Worm (Caenorhabditis elegans) whole organism, L3 larva: Measurements from ENCODE around the gene ced-10.

Experiments
- R02D3.7 ChIP-seq: fragments of 150-350 bp; optimal IDR thresholded peaks from 2 replicates; lab custom pipeline; 2014; ENCODE audit warnings: missing biosample characterization, missing genetic modification characterization
- ZK546.5 ChIP-seq: sonication (generic microtip); optimal IDR thresholded peaks from 2 replicates; lab custom pipeline; 2017; ENCODE audit warnings: missing biosample characterization, missing genetic modification characterization
- aly-2 ChIP-seq: fragments of 150-350 bp; optimal IDR thresholded peaks from 2 replicates; lab custom pipeline; 2014; ENCODE audit warnings: missing biosample characterization, missing genetic modification characterization
- ama-1 ChIP-seq: fragments of 150-350 bp; optimal IDR thresholded peaks from 2 replicates; lab custom pipeline; 2018
- ceh-28 ChIP-seq: fragments of 150-350 bp; optimal IDR thresholded peaks from 2 replicates; lab custom pipeline; 2014; ENCODE audit warnings: missing biosample characterization, missing genetic modification reagents, missing genetic modification characterization
- ceh-9 ChIP-seq: sonication (generic microtip); optimal IDR thresholded peaks from 2 replicates; lab custom pipeline; 2018; ENCODE audit warnings: missing biosample characterization, missing genetic modification characterization
- daf-12 ChIP-seq: fragments of 150-350 bp; optimal IDR thresholded peaks from 2 replicates; lab custom pipeline; 2014; ENCODE audit warnings: missing biosample characterization, missing genetic modification reagents, missing genetic modification characterization
- egl-27 ChIP-seq: sonication (generic microtip); optimal IDR thresholded peaks from 4 replicates; lab custom pipeline; 2017; ENCODE audit warnings: missing biosample characterization, missing genetic modification reagents, missing genetic modification characterization
- egl-5 ChIP-seq: fragments of 150-350 bp; optimal IDR thresholded peaks from 2 replicates; lab custom pipeline; 2017; ENCODE audit warnings: missing biosample characterization, missing genetic modification reagents, missing genetic modification characterization, inconsistent platforms
- elt-1 ChIP-seq: fragments of 150-350 bp; optimal IDR thresholded peaks from 2 replicates; lab custom pipeline; 2014; ENCODE audit warnings: missing biosample characterization, missing genetic modification characterization
- elt-2 ChIP-seq: sonication (generic microtip); optimal IDR thresholded peaks from 2 replicates; lab custom pipeline; 2016; ENCODE audit warnings: missing genetic modification reagents, mild to moderate bottlenecking, missing genetic modification characterization, missing compliant biosample characterization
- eor-1 ChIP-seq, 2 experiments: fragments of 150-350 bp; optimal IDR thresholded peaks; 2 replicates each; lab custom pipeline; 2014 to 2018; ENCODE audit warnings: missing biosample characterization in 2 of 2, missing genetic modification characterization in 2 of 2
- fkh-2 ChIP-seq: fragments of 150-350 bp; optimal IDR thresholded peaks from 2 replicates; lab custom pipeline; 2014; ENCODE audit warnings: missing biosample characterization, missing genetic modification reagents, missing genetic modification characterization
- fos-1 ChIP-seq: fragments of 150-350 bp; optimal IDR thresholded peaks from 2 replicates; lab custom pipeline; 2014; ENCODE audit warnings: missing biosample characterization, missing genetic modification characterization
- hmg-11 ChIP-seq: sonication (generic microtip); optimal IDR thresholded peaks from 2 replicates; lab custom pipeline; 2016; ENCODE audit warnings: missing genetic modification characterization, missing compliant biosample characterization
- jun-1 ChIP-seq: fragments of 150-350 bp; optimal IDR thresholded peaks from 2 replicates; lab custom pipeline; 2014; ENCODE audit warnings: missing biosample characterization, missing genetic modification reagents, missing genetic modification characterization
- lin-15B ChIP-seq: fragments of 150-350 bp; optimal IDR thresholded peaks from 2 replicates; lab custom pipeline; 2014; ENCODE audit warnings: missing biosample characterization, missing genetic modification characterization
- lin-39 ChIP-seq: fragments of 150-350 bp; optimal IDR thresholded peaks from 2 replicates; lab custom pipeline; 2018; ENCODE audit warnings: missing biosample characterization, missing genetic modification reagents, missing genetic modification characterization
- lsy-12 ChIP-seq: sonication (generic microtip); optimal IDR thresholded peaks from 2 replicates; lab custom pipeline; 2016; ENCODE audit warnings: mild to moderate bottlenecking, missing genetic modification characterization, missing compliant biosample characterization
- mdl-1 ChIP-seq: fragments of 150-350 bp; optimal IDR thresholded peaks from 2 replicates; lab custom pipeline; 2014; ENCODE audit warnings: missing biosample characterization, missing genetic modification characterization
- mml-1 ChIP-seq: fragments of 150-350 bp; sonication (generic microtip); optimal IDR thresholded peaks from 3 replicates; lab custom pipeline; 2014; ENCODE audit warnings: missing biosample characterization, missing genetic modification characterization
- nfya-1 ChIP-seq: sonication (generic microtip); optimal IDR thresholded peaks from 2 replicates; lab custom pipeline; 2017; ENCODE audit warnings: missing genetic modification characterization, mild to moderate bottlenecking, missing compliant biosample characterization, antibody characterized with exemption, moderate library complexity; ENCODE audit not compliant: insufficient read depth
- nhr-11 ChIP-seq: fragments of 150-350 bp; optimal IDR thresholded peaks from 2 replicates; lab custom pipeline; 2014; ENCODE audit warnings: missing biosample characterization, missing genetic modification characterization
- nhr-12 ChIP-seq: fragments of 150-350 bp; optimal IDR thresholded peaks from 2 replicates; lab custom pipeline; 2014; ENCODE audit warnings: missing biosample characterization, missing genetic modification characterization
- nhr-23 ChIP-seq: fragments of 150-350 bp; optimal IDR thresholded peaks from 2 replicates; lab custom pipeline; 2014; ENCODE audit warnings: missing biosample characterization, missing genetic modification reagents, missing genetic modification characterization
- nhr-237 ChIP-seq: fragments of 150-350 bp; optimal IDR thresholded peaks from 2 replicates; lab custom pipeline; 2014; ENCODE audit warnings: missing biosample characterization, missing genetic modification characterization
- nhr-25 ChIP-seq: sonication (generic microtip); optimal IDR thresholded peaks from 2 replicates; lab custom pipeline; 2017; ENCODE audit warnings: missing biosample characterization, missing genetic modification characterization
- nhr-28 ChIP-seq: fragments of 150-350 bp; optimal IDR thresholded peaks from 2 replicates; lab custom pipeline; 2014; ENCODE audit warnings: missing biosample characterization, missing genetic modification characterization
- nhr-67 ChIP-seq: fragments of 150-350 bp; optimal IDR thresholded peaks from 2 replicates; lab custom pipeline; 2014; ENCODE audit warnings: missing biosample characterization, missing genetic modification characterization
- nhr-77 ChIP-seq: fragments of 150-350 bp; optimal IDR thresholded peaks from 2 replicates; lab custom pipeline; 2014; ENCODE audit warnings: missing biosample characterization, missing genetic modification characterization
- pha-4 ChIP-seq: fragments of 150-350 bp; optimal IDR thresholded peaks from 2 replicates; lab custom pipeline; 2014; ENCODE audit warnings: missing biosample characterization, missing genetic modification reagents, missing genetic modification characterization
- sea-2 ChIP-seq: fragments of 150-350 bp; sonication (generic microtip); optimal IDR thresholded peaks from 4 replicates; lab custom pipeline; 2014; ENCODE audit warnings: missing biosample characterization, missing genetic modification reagents, missing genetic modification characterization
- skn-1 ChIP-seq: fragments of 150-350 bp; optimal IDR thresholded peaks from 2 replicates; lab custom pipeline; 2014; ENCODE audit warnings: missing biosample characterization, missing genetic modification characterization
- snpc-4 ChIP-seq: fragments of 150-350 bp; optimal IDR thresholded peaks from 2 replicates; lab custom pipeline; 2014; ENCODE audit warnings: missing biosample characterization, missing genetic modification characterization
- tbx-2 ChIP-seq: sonication (generic microtip); optimal IDR thresholded peaks from 2 replicates; lab custom pipeline; 2016; ENCODE audit warnings: mild to moderate bottlenecking, missing genetic modification characterization, missing compliant biosample characterization
- unc-39 ChIP-seq: sonication (generic microtip); optimal IDR thresholded peaks from 4 replicates; lab custom pipeline; 2017; ENCODE audit warnings: missing biosample characterization, missing genetic modification characterization
- unc-62 ChIP-seq: fragments of 150-350 bp; sonication (generic microtip); optimal IDR thresholded peaks from 4 replicates; lab custom pipeline; 2014; ENCODE audit warnings: missing biosample characterization, missing genetic modification reagents, missing genetic modification characterization
- zag-1 ChIP-seq: fragments of 150-350 bp; optimal IDR thresholded peaks from 2 replicates; lab custom pipeline; 2014; ENCODE audit warnings: missing biosample characterization, missing genetic modification characterization
- ztf-11 ChIP-seq: fragments of 150-350 bp; optimal IDR thresholded peaks from 2 replicates; lab custom pipeline; 2014; ENCODE audit warnings: missing biosample characterization, missing genetic modification characterization
- ztf-4 ChIP-seq: fragments of 150-350 bp; optimal IDR thresholded peaks from 2 replicates; lab custom pipeline; 2014; ENCODE audit warnings: missing biosample characterization, missing genetic modification characterization

Gene ced-10

DNA sequence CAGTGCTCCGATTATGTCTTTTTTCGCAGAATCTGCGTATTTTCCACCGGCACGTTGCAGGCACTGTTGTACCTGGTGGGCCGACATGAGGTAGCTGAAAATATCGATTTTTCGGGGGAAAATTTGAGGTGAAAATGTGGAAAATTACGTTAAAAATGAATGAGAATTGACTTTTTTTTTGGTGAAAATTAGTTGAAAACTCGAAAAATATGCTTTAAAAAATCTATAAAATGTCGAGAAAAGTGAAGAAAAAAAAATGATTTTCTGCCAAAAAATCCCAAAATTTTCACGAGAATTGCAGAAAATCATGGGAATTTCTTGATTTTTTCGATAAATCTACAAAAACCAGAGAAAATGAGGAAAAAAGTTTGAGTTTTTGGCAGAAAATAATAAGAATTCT is 5.1 kb upstream of the ced-10 start, which contains the start of gene tsg-101:
TSS of gene tsg-101 (minus strand) at position 101 of the 400 bp plus-strand sequence.
- no peak for TF ChIP-seq sea-2 (GFP tag; lab: Kevin White, UChicago)
- no peak for TF ChIP-seq snpc-4 (tag; lab: Kevin White, UChicago)
- no peak for TF ChIP-seq aly-2 (tag; lab: Kevin White, UChicago)
- no peak for TF ChIP-seq elt-2 (tag; lab: Kevin White, UChicago)
- no peak for TF ChIP-seq ztf-4
- no peak for TF ChIP-seq nhr-67 (tag; lab: Kevin White, UChicago)
- TF ChIP-seq egl-27 (tag; lab: Kevin White, UChicago): no peak
- no peak for TF ChIP-seq ama-1 (lab: Kevin White, UChicago)
- TF ChIP-seq ztf-11 (tag; lab: Kevin White, UChicago): no peak
- TF ChIP-seq nhr-77 (tag; lab: Kevin White, UChicago): no peak
- no peak for TF ChIP-seq jun-1 (tag; lab: Kevin White, UChicago)
- TF ChIP-seq daf-12 (tag; lab: Kevin White, UChicago): no peak
- TF ChIP-seq zag-1 (tag; lab: Kevin White, UChicago): no peak
- TF ChIP-seq fos-1: no peak
- no peak for TF ChIP-seq lin-15B (tag; lab: Kevin White, UChicago)
- TF ChIP-seq nhr-28: no peak
- no peak for TF ChIP-seq nhr-25 (tag; lab: Kevin White, UChicago)
- no peak for TF ChIP-seq fkh-2 (tag; lab: Kevin White, UChicago)
- no peak for TF ChIP-seq skn-1 (tag; lab: Kevin White, UChicago)
- TF ChIP-seq ceh-9 (tag; lab: Kevin White, UChicago): no peak
- TF ChIP-seq, all 47 proteins: peak for 0

DNA sequence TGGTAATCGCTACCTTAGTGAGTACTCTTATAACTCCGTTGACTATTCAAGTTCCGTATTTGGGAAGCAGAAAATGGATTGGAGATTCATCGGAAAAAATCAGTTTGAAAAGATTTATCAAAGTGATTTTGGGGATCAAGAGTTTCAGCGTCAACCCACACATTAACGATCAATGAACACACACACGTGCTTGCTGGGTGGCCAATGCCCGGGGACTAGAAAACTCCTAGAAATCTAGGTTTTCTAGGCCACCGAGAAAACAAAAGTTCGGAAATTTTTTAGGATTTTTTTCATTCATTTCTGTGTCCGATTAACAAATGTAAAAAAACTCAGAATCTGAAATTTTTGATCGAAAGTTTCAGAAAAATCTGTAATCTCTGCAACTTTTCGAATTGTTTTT is 3.4 kb downstream of the ced-10 start:
- TF ChIP-seq lsy-12 (tag; lab: Kevin White, UChicago) (no peak), pha-4 (peak; percentile 6)

DNA sequence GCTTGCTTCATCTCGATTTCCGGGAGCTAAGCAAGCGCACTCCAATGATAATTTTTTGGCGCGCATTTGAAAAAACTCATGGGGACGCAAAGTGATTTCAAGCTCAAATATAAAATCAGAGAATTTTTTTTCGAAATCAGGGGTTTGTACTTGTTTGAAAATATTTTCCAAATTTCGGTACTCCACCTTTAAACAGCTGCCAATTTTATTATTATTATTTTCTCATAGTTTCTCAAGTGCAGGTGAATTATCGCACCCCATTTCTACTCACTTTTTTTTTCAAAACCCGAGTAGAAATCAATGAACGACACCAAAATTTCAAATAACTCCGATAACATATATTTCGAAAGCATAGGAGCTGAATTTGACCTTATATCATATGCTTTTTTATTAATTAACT is 5.2 kb downstream of the ced-10 start, which contains the start of gene srz-83:
TSS of gene srz-83 (plus strand) at position 301 of the 400 bp plus-strand sequence.
- TF ChIP-seq nhr-25 (tag; lab: Kevin White, UChicago) (no peak), egl-5 (tag; lab: Kevin White, UChicago) (no peak), pha-4 (no peak), ceh-9 (tag; lab: Kevin White, UChicago) (no peak), R02D3.7 (tag; lab: Kevin White, UChicago) (no peak)

DNA sequence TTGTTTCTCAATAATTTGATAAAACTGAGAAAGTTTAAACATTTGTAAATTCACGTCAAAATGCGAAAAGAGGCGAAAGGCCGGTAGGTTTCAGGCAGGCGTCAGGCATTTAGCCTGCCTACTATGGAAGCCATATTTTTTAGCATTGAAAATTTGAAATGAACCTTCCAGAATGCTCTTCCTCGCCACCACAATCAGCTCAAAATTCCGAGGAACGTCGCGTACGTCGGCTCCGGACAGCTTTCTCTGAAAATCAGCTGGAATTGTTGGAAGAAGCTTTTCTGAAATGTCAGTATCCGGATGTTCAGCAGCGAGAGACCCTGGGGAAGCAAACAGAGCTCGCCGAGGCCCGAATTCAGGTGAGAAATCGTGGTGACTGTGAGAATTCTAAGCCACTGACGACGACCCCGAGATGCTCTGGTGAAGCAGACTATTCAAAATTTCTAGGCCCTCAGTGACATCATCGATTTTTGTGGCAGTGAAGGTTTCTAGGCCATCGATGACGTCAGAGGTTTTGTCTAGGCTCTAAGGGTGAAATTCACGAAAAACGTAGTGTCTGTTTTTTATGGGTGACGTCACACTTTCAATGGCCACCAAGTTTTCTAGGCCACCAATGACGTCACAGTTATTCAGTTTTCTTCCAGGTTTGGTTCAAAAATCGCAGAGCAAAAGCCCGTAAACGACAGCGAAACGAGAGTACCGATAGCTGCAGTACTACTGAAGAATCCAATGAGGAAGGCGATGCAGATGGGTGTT is 7.2 kb downstream of the ced-10 start:
- TF ChIP-seq nfya-1 (tag; lab: Kevin White, UChicago): no peak
- TF ChIP-seq mdl-1 (tag; lab: Kevin White, UChicago): no peak
- TF ChIP-seq nhr-237 (tag; lab: Kevin White, UChicago): no peak
- no peak for TF ChIP-seq ZK546.5 (tag; lab: Kevin White, UChicago)
- no peak for TF ChIP-seq hmg-11 (tag; lab: Kevin White, UChicago)
- no peak for TF ChIP-seq lin-39 (tag; lab: Kevin White, UChicago)
- no peak for TF ChIP-seq lsy-12 (tag; lab: Kevin White, UChicago)
- TF ChIP-seq ztf-11 (tag; lab: Kevin White, UChicago): no peak
- TF ChIP-seq nhr-12 (tag; lab: Kevin White, UChicago): no peak
- no peak for TF ChIP-seq unc-39 (tag; lab: Kevin White, UChicago)
- TF ChIP-seq egl-27 (tag; lab: Kevin White, UChicago): no peak
- TF ChIP-seq unc-62 (GFP tag; lab: Kevin White, UChicago): no peak
- no peak for TF ChIP-seq jun-1 (tag; lab: Kevin White, UChicago)
- TF ChIP-seq elt-1: no peak

DNA sequence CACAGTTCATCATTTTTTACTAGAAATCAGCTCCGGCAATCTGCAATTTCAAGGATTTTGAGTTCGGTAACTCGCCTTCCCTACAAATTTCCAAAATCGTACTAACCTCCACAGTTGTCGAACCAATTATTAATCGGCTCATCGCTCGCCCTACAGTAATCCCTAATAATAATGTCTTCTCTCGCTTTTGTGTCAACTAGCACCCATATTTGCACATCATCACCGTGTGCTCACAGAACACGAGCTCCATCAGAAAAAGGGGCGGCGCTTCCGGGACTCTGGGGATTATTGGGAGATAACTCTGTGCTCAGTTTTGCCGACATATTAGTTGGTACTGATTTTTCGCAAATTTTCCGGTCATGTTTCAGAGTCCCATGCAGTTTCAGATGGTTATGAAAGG is 11.4 kb downstream of the ced-10 start, which contains the start of gene ceh-53:
TSS of gene ceh-53 (plus strand) at position 301 of the 400 bp plus-strand sequence.
- TF ChIP-seq pha-4 (no peak), lin-39 (tag; lab: Kevin White, UChicago) (no peak), aly-2 (tag; lab: Kevin White, UChicago) (no peak), daf-12 (tag; lab: Kevin White, UChicago) (no peak), eor-1 (tag; optimal IDR thresholded peaks at IDR 0.05; lab: Kevin White, UChicago) (no peak), ceh-9 (tag; lab: Kevin White, UChicago) (no peak), zag-1 (tag; lab: Kevin White, UChicago) (no peak), nhr-23 (tag; lab: Kevin White, UChicago) (no peak), ama-1 (lab: Kevin White, UChicago) (no peak), nhr-11 (tag; lab: Kevin White, UChicago) (no peak), nhr-77 (tag; lab: Kevin White, UChicago) (no peak), R02D3.7 (tag; lab: Kevin White, UChicago) (no peak), tbx-2 (tag; lab: Kevin White, UChicago) (no peak), skn-1 (tag; lab: Kevin White, UChicago) (no peak), egl-5 (tag; lab: Kevin White, UChicago) (no peak), mml-1 (tag; lab: Kevin White, UChicago) (no peak), jun-1 (tag; lab: Kevin White, UChicago) (no peak), ceh-28 (tag; lab: Kevin White, UChicago) (no peak), fkh-2 (tag; lab: Kevin White, UChicago) (no peak)
